Fruit fly (Drosophila melanogaster) whole organism, larva: ENCODE data around the gene CG10725.

ENCODE experiments used
- noc ChIP-seq: fragments of 200-800 bp; sonication (Bioruptor generic); optimal IDR thresholded peaks from 3 replicates; lab custom pipeline; 2019; ENCODE audit warnings: missing biosample characterization, mild to moderate bottlenecking, missing genetic modification characterization, moderate library complexity

Gene CG10725

DNA sequence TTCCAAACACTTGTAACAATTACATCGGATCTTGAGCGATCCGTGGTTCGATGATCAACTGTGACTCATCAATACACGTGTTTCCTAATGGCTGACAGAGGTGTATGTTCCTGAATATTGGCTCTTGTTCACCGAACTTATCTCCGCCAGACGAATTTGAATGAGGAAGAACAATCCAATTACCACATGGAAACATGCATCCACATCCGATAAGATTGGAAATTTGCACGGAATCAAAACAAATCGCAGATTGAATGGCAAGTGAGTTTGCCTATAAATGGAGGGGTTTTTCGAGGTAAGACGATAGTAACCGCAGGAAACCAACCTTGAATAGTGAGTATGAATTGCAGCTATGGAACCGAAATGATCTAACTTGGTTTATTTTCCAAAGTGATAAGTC is at the start of gene CG10725:
CG10725 (plus strand) TSS at position 301 of the 400 bp plus-strand sequence.
- TF ChIP-seq noc (tag; lab: Kevin White, UChicago): no peak

DNA sequence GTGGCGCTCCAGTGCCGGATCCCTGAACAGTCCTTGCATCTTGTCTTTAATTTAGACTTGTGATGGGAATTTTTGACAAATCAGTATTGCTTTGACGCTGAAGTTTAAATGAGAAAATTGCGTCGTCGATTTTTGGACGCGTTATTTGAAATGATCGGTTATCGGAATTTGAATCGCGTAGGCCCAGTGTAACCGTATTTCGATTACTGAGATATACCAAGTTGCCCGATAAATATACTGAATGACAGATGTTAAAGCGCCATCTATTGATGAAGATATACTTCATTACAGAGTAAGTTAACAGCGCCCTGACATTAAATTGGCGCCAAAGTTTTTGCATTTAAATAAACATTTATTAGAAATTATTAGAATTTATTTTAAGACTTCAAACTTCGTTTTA is 47.9 kb upstream of the CG10725 start, which contains the start of gene Poc1:
Poc1 (minus strand) TSS at position 173 of the 400 bp plus-strand sequence.
- TF ChIP-seq noc (tag; lab: Kevin White, UChicago): no peak

DNA sequence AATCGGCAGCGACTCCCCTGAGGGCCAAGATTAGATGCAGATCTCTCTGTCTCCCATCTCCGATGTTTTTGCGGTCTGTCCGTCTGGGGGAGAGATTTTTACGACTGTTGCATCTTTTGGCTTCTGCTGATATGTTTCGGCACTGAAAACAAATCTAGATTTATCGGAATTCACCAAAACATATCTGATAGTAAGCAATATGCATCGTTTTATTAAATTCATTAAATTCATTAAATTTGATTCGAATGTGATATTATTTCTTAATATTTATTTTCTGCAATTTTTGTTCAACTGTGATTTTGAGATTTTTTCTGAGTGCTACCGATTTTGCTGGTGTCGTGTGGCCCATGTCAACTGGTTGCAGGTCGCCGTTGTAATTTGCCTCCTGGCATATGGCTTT is 44.2 kb upstream of the CG10725 start:
- no peak for TF ChIP-seq noc (tag; lab: Kevin White, UChicago)

DNA sequence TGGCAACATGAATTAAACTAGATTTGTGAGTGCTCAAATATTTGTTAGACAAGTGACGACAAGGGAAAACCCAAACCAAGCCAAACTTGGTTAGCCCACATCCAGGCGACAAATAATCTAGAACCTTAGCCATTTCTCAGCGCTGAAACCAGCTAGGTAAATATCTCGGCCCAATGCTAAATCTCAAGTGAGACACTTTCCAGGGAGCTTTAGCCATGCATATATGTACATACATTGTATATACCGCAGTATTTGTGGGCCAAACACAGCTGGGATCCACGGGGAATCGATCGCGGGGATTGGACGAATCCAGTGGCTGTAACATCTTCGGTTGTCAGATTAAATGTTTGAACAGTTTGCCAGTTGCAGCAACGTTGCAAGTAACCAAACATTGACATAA is 40.1 kb upstream of the CG10725 start:
- no peak for TF ChIP-seq noc (tag; lab: Kevin White, UChicago)

DNA sequence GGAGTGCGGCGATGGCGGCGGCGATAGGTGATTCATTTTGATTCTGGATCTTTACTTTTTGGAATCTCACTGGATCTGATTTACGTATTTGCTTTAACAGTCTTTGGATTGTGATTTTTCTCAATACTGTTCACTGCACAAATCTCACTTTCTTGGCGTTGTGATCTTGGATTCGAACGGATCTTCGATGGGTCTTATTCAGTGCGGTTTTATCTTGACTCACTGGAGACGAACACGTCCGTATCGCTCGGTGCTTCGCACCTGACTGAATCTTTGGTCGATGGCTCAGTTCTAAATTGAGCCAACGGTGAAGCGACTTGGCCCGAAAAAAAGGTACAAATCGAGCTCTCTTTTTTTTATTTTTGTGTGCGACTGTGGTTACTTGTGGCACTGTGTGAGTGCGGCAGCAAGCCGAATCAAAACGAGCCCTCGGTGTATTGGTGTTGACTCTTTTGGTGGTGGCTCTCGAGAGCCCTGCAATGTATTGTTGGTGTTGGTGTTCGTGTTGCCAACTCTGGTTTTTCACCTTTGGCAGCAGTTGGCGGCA is 36.8 kb upstream of the CG10725 start, which contains the start of gene sens:
sens (minus strand) TSS at position 254 of the 547 bp plus-strand sequence.
- no peak for TF ChIP-seq noc (tag; lab: Kevin White, UChicago)

DNA sequence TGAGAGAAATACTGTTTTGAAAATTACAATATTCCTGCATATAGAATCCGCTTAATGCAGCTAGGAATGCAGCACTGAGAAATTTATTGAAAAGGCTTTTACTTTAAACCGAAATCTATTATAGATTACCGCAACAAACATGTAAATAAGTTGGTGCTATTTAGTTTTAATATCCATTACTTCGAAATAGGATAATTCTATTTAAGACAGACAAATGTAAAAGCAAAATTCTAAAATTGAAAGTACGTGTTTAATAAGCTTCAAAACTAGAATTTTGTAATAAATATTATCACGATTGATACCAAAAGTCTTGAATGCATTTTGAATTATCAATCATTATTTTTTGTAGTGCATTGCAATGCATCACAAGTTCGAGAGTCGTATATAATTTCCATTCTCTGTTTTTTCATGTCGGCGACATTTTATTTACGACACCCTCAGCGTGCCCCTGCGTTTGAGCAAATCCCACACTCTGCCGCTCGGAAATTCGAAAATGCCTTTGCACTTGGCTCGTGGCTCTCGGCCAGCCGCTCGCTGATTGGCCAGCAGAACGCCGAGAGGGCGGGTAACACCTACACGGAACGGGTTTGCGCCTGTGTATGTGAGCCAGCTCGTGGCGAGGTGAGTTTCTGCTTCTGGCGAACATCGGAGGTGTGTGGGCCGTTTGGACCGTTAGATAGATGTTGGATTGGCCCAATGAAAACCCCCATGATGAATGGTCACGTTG is 34.5 kb upstream of the CG10725 start:
- no peak for TF ChIP-seq noc (tag; lab: Kevin White, UChicago)

DNA sequence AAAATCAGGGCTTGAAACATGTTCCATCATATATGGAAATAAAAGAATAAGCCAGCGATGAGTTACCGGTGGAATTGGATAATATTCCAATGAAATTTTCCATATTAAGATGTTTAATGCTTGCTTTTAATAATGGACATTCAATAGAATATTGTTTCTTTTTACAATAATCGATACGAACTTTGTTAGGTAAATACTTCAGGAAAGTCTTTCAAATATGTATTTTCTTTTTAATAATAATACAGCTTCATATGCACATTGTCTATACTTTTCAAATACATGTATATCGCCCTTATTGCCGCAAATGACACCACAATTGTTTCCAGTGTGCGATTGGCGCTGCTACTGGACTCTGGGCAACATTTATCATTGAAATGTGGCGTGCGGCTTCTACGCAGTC is 30.9 kb upstream of the CG10725 start:
- TF ChIP-seq noc (tag; lab: Kevin White, UChicago): no peak

DNA sequence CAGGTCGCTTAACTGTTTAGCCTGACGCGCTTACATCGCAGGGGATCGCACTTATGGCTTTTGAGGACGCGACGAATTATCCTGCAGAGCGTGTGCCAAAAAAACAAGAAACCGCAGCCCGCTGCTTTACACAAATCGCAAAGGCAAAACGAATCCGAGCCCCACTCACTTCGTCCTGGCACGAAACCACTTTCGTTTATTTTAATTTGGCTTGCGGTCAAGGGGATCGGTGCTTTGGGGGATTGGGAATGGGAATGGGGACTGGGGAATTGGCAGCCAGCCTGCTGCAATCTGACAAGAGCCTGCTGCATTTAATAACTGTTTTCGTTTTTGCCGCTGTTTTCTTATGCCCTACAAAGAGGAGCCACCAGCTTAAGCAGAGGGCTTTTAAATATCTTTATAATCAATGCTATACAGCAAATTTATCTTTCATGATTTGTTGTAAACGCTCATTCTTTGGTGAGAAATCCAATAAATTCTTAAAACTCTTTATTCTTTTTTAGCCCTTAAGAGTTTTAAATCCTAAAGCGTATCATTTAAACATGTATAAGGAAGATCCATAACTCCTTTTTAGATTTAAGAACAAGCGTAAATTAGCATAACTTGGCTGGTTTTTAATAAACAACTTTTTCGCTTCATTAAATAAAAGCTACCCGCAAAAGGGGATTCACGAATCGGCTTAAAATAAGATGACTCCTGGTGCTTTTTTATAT is 27.8 kb upstream of the CG10725 start:
- no peak for TF ChIP-seq noc (tag; lab: Kevin White, UChicago)

DNA sequence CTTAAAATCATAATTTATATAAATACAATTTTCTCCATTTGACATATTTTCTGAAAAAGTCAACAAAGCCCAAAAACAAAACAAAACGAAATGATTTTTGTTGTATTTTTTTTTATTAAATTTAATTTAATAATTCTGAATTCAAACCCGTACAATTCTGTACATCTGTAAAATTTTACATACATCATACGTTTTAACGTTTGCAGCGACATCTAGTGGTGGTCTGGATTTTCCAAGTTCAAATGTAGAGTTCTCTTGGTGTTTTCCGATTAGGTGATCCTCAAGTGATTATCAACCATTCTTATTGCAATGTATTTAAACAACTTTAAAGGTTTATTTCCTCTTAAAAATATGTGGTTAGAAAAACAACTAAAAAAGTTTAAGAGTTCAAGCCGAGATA is 26.8 kb upstream of the CG10725 start:
- no peak for TF ChIP-seq noc (tag; lab: Kevin White, UChicago)

DNA sequence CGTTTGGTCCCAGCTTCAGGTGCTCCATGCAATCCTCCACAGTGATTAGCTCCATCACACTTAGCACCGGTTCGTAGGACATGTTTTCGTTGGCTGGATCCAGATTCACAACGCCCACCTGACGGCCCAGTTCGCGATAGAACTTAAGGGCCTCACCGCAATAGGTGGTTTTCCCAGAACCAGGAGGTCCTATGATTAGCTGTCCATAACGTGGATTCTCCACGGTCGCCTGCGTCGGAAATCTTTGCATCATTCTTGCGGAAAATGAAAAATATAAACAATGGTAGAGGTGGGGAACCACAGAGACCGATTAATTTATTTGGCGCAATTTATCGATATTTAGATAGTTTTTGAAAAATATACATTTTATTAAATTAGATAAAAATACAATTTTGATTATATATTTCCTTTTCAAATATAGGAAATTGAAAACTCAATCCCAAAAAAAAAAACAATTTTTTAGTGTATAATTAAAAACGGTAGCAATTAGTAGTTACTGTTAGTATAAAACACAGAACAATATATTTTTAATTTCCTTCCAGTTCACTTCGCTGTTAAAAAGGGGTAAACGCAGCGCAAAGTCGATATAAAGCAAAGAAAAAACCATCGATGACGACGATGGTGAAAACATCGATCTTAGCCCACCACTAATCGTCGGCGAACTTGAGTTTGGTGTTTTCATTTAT is 25.4 kb upstream of the CG10725 start, which contains the start of the genes CG10222 and flr:
CG10222 (minus strand) TSS at position 254 of the 686 bp plus-strand sequence.
flr (plus strand) TSS at position 644 of the 686 bp plus-strand sequence.
- TF ChIP-seq noc (tag; lab: Kevin White, UChicago): no peak

DNA sequence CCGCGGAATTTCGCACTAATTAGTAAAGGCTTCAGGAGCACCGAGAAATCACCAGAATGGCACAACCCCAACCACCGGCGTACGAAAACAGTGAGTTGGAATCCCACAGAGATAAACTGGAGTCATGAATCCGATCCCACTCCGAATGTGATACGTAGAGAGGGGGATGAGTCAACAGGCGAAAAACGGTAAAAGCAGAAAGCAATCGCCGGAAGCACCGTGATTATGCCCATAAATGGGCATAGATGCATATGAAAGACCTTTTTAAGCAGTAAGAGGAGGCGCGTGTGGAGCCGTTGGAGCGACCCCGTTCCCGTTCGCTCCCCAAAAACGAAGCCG is 24.9 kb upstream of the CG10725 start:
- no peak for TF ChIP-seq noc (tag; lab: Kevin White, UChicago)

DNA sequence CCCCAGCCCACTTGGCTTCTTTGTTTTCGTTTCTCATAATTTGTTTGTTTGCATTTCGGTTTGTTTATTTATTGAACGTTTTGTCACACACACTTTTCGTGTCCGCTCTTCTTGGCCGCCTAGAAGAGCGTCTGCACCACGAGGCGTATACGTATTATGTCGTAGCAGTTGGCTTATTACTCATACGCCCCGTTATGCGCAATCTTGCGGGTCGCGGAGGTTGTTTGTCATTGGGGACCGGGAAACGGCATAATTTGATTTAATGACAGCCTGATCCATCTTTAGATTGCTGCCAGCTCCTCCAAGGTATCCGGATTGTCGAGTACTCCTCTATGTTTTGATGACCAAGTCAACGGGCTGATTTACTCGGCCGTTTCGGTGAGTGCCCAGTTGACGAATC is 17.5 kb upstream of the CG10725 start:
- no peak for TF ChIP-seq noc (tag; lab: Kevin White, UChicago)

DNA sequence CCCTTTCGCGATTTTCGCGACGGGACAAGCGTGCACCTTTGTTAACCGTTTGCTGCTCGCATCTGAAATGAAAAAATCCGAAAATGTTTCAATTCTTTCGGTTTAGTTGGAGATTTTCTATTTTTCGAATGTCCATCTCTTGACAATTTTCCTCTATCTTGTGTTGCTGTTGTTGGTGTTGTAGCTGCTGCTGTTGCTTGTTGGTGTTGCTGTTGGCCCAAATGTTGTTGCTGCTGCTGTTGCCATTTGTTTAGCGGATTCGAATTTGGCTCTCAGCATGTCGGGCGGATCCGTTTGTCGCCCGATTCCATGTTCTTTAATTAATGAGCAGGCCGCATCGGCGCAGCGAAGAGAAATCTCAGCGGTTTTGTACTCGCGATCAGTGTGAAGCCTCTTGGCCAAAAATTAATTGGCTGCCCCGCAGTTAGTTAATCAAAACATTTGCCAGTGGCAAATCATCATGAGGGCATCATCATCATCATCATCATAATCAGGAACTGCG is 15.4 kb upstream of the CG10725 start, which contains the start of gene CG32121:
CG32121 (minus strand) TSS at position 51 of the 502 bp plus-strand sequence.
- TF ChIP-seq noc (tag; lab: Kevin White, UChicago): no peak

DNA sequence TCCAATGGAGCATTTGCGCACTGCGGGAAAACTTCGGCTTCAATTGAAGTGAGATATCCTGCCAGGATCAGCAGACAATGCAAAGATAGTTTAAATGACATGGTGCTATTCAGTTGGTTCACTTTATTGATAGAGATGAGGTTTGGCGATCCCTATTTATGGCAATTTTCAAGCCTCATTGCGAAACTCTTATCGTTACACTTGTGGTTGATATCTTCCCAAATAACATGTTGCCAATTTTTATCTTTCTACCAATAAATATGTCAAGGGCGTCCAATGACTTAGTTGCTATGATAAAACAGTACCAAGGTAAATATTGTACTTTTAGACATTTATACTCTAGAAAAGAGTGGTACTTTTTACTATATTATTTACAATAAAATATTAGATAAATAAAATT is 13.7 kb upstream of the CG10725 start, which contains the start of gene CG33263:
CG33263 (minus strand) TSS at position 101 of the 400 bp plus-strand sequence.
- no peak for TF ChIP-seq noc (tag; lab: Kevin White, UChicago)

DNA sequence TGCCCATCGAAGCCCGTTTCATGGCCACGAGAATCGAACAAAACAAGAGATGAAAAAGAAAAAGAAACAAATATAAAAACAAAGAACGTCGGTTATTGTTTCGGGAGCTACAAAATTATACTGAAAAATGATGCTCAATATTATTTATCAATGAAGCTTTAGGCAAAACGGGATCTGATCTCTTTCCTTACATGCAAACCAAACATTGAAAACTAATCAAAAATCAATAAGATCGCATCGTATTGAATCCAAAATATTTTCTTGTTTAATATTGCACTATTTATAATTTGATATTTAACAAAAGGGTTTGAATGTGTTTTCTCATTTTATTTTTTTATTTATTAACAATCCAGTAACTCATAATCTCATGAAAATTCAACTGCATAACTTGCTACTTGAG is 12.2 kb upstream of the CG10725 start, which contains the start of gene CG14106:
CG14106 (minus strand) TSS at position 101 of the 400 bp plus-strand sequence.
- no peak for TF ChIP-seq noc (tag; lab: Kevin White, UChicago)
